Worm (Caenorhabditis elegans) whole organism, L3 larva: Measurements from ENCODE around the gene F17E9.15.

ENCODE experiments used
- ama-1 ChIP-seq: fragments of 150-350 bp; optimal IDR thresholded peaks from 2 replicates; lab custom pipeline; 2018
- elt-1 ChIP-seq: fragments of 150-350 bp; optimal IDR thresholded peaks from 2 replicates; lab custom pipeline; 2014; ENCODE audit warnings: missing biosample characterization, missing genetic modification characterization
- elt-3 ChIP-seq, 3 experiments: fragments of 150-350 bp in 1 of 3; sonication (generic microtip) in 2 of 3; optimal IDR thresholded peaks; 2 replicates in 2 of 3; 4 replicates in 1 of 3; lab custom pipeline; 2014 to 2017; ENCODE audit warnings: missing biosample characterization in 3 of 3, missing genetic modification characterization in 3 of 3
- fkh-10 ChIP-seq: sonication (generic microtip); optimal IDR thresholded peaks from 2 replicates; lab custom pipeline; 2017; ENCODE audit warnings: missing biosample characterization, missing genetic modification reagents, missing genetic modification characterization
- nhr-23 ChIP-seq: fragments of 150-350 bp; optimal IDR thresholded peaks from 2 replicates; lab custom pipeline; 2014; ENCODE audit warnings: missing biosample characterization, missing genetic modification reagents, missing genetic modification characterization
- nhr-25 ChIP-seq: sonication (generic microtip); optimal IDR thresholded peaks from 2 replicates; lab custom pipeline; 2017; ENCODE audit warnings: missing biosample characterization, missing genetic modification characterization
- nhr-28 ChIP-seq: fragments of 150-350 bp; optimal IDR thresholded peaks from 2 replicates; lab custom pipeline; 2014; ENCODE audit warnings: missing biosample characterization, missing genetic modification characterization
- nhr-67 ChIP-seq: fragments of 150-350 bp; optimal IDR thresholded peaks from 2 replicates; lab custom pipeline; 2014; ENCODE audit warnings: missing biosample characterization, missing genetic modification characterization
- sea-2 ChIP-seq: fragments of 150-350 bp; sonication (generic microtip); optimal IDR thresholded peaks from 4 replicates; lab custom pipeline; 2014; ENCODE audit warnings: missing biosample characterization, missing genetic modification reagents, missing genetic modification characterization
- snpc-4 ChIP-seq: fragments of 150-350 bp; optimal IDR thresholded peaks from 2 replicates; lab custom pipeline; 2014; ENCODE audit warnings: missing biosample characterization, missing genetic modification characterization
- unc-62 ChIP-seq: fragments of 150-350 bp; sonication (generic microtip); optimal IDR thresholded peaks from 4 replicates; lab custom pipeline; 2014; ENCODE audit warnings: missing biosample characterization, missing genetic modification reagents, missing genetic modification characterization

DNA sequence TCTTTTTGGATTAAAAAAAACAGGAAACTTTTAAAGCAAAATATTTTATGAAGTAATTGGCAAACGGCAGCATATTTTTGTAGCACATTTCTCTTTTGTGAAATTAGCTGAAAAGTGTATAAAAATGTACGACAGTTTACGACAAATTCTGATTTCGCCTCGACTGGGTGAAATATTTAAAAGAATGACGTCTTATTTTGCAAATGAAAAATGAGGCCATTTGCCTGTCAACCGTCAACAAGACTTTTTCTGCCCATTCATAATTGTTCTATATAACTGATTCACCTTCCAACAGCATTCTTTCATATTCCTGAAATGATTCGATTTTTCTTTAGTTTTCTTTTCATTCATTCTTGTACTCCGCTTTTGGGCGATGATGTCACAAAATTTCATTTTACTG is 8.4 kb downstream of the F17E9.15 start, which contains the start of the genes F17E9.2 and col-116:
- no peak for TF ChIP-seq nhr-23
- no peak for TF ChIP-seq fkh-10 (GFP tag; lab: Kevin White, UChicago)
- TF ChIP-seq nhr-67, result no peak
- TF ChIP-seq elt-3 (tag; optimal IDR thresholded peaks at IDR 0.05; lab: Kevin White, UChicago), result no peak
- TF ChIP-seq snpc-4 (tag; lab: Kevin White, UChicago), result no peak
- TF ChIP-seq nhr-25 (tag; lab: Kevin White, UChicago), result no peak
- no peak for TF ChIP-seq sea-2 (GFP tag; lab: Kevin White, UChicago)
- TF ChIP-seq elt-1 (tag; lab: Kevin White, UChicago), result no peak
- TF ChIP-seq ama-1, result no peak
- TF ChIP-seq unc-62, result no peak
- no peak for TF ChIP-seq nhr-28 (tag; lab: Kevin White, UChicago)
